Fruit fly (Drosophila melanogaster): ENCODE results near the gene CG12535.

CG12535 gene

dm6 chrX:3424963-3425362 is 23.8 kb downstream of the CG12535 start (continued):
- TF ChIP-seq CG18599 (GFP tag; optimal IDR thresholded peaks at IDR 0.05) (peak; percentile 82), HLHmδ (GFP tag; optimal IDR thresholded peaks at IDR 0.05) (no peak), Dbx (GFP tag; IDR thresholded peaks at IDR 0.05) (peak; percentile 45; the same call in 1 of the 3 replicates), CG6683 (GFP tag; optimal IDR thresholded peaks at IDR 0.05) (peak; percentile 32), fd3F (GFP tag; optimal IDR thresholded peaks at IDR 0.05) (peak; percentile 71), yki (optimal IDR thresholded peaks at IDR 0.05) (no peak), h (optimal IDR thresholded peaks at IDR 0.05) (no peak), Ssrp (tag; optimal IDR thresholded peaks at IDR 0.05) (peak; percentile 79), Optix (GFP tag; IDR thresholded peaks at IDR 0.05) (peak; percentile 68; the same call in 2 of the 3 replicates), CG8290 (GFP tag; optimal IDR thresholded peaks at IDR 0.05) (peak; percentile 45), CG8290 (tag; optimal IDR thresholded peaks at IDR 0.05) (peak in 1 of 2 experiments; percentile 80), CG11504 (tag; optimal IDR thresholded peaks at IDR 0.05) (peak; percentile 89), Adf1 (GFP tag; IDR thresholded peaks at IDR 0.05) (no peak), CG12659 (GFP tag; optimal IDR thresholded peaks at IDR 0.05) (peak; percentile 80), ham (GFP tag; IDR thresholded peaks at IDR 0.05) (no peak), Dp (GFP tag; optimal IDR thresholded peaks at IDR 0.05) (no peak), CG34422 (GFP tag; IDR thresholded peaks at IDR 0.05) (peak; percentile 84), ttk (GFP tag; IDR thresholded peaks at IDR 0.05) (peak; percentile 81), CG4360 (GFP tag; IDR thresholded peaks at IDR 0.05) (peak; percentile 53; the same call in 1 of the 2 replicates), gem (tag; optimal IDR thresholded peaks at IDR 0.05) (peak; percentile 92), CG32772 (GFP tag; IDR thresholded peaks at IDR 0.05) (peak; percentile 87), dmrt99B (tag; optimal IDR thresholded peaks at IDR 0.05) (peak; percentile 91), gsb-n (tag; optimal IDR thresholded peaks at IDR 0.05) (peak; percentile 77), CG31441 (GFP tag; IDR thresholded peaks at IDR 0.05) (peak; percentile 90), sqz (GFP tag; optimal IDR thresholded peaks at IDR 0.05) (peak; percentile 42), Bteb2 (GFP tag; optimal IDR thresholded peaks at IDR 0.05) (peak; percentile 69), pita (GFP tag; optimal IDR thresholded peaks at IDR 0.05) (no peak), CG17568 (GFP tag; optimal IDR thresholded peaks at IDR 0.05) (peak; percentile 76), pzg (GFP tag; optimal IDR thresholded peaks at IDR 0.05) (no peak), CG11093 (GFP tag; IDR thresholded peaks at IDR 0.05) (peak; percentile 74), twi (tag; optimal IDR thresholded peaks at IDR 0.05) (peak; percentile 29), CG33557 (GFP tag; optimal IDR thresholded peaks at IDR 0.05) (no peak), Spps (tag; optimal IDR thresholded peaks at IDR 0.05) (peak; percentile 52), ac (GFP tag; optimal IDR thresholded peaks at IDR 0.05) (peak; percentile 34), bsh (GFP tag; optimal IDR thresholded peaks at IDR 0.05) (peak in 1 of 2 experiments; percentile 88), ewg (GFP tag; optimal IDR thresholded peaks at IDR 0.05) (peak; percentile 64), cwo (GFP tag; optimal IDR thresholded peaks at IDR 0.05) (peak; percentile 65), CG9817 (tag; optimal IDR thresholded peaks at IDR 0.05) (peak; percentile 74), CG13775 (GFP tag; optimal IDR thresholded peaks at IDR 0.05) (peak; percentile 65), CG8089 (GFP tag; optimal IDR thresholded peaks at IDR 0.05) (peak; percentile 66), CG11085 (GFP tag; IDR thresholded peaks at IDR 0.05) (peak; percentile 61), pan (optimal IDR thresholded peaks at IDR 0.05) (no peak), pan (GFP tag; optimal IDR thresholded peaks at IDR 0.05 in 1 of 2, IDR thresholded peaks at IDR 0.05 in 1 of 2) (peak in 1 of 2 experiments; percentile 89), C15 (GFP tag; IDR thresholded peaks at IDR 0.05) (0 out of 3 replicates have a peak, but pooled peaks have one; percentile 57), sima (GFP tag; optimal IDR thresholded peaks at IDR 0.05) (no peak), dysf (GFP tag; IDR thresholded peaks at IDR 0.05) (peak; percentile 90), CG4328 (GFP tag; optimal IDR thresholded peaks at IDR 0.05) (no peak), gro (GFP tag; optimal IDR thresholded peaks at IDR 0.05) (peak; percentile 72), ranshi (GFP tag; IDR thresholded peaks at IDR 0.05) (peak; percentile 83), sens (GFP tag) (peak; percentile 97), Lim3 (GFP tag; IDR thresholded peaks at IDR 0.05) (0 out of 2 replicates have a peak, but pooled peaks have one; percentile 42)
